Fruit fly (Drosophila melanogaster) whole organism, wandering third instar larva: ENCODE measurements around the gene eIF5B.

Experiments
- CrebA ChIP-seq: fragments of 200-800 bp; sonication (Bioruptor generic); optimal IDR thresholded peaks from 2 replicates; lab custom pipeline; 2016; ENCODE audit warnings: missing biosample characterization, mild to moderate bottlenecking, missing genetic modification characterization, borderline replicate concordance
- Hr78 ChIP-seq: fragments of >200 bp; optimal IDR thresholded peaks from 2 replicates; lab custom pipeline; 2017; ENCODE audit warnings: missing biosample characterization, missing genetic modification characterization
- Vsx2 ChIP-seq: fragments of 200-300, 225-300 bp; sonication (Bioruptor generic); optimal IDR thresholded peaks from 2 replicates; lab custom pipeline; 2018; ENCODE audit warnings: missing biosample characterization, missing genetic modification characterization; ENCODE audit not compliant: partially characterized antibody
- jim ChIP-seq: fragments of 175-275, 200-325 bp; sonication (Bioruptor generic); optimal IDR thresholded peaks from 2 replicates; lab custom pipeline; 2016; ENCODE audit warnings: missing biosample characterization, mild to moderate bottlenecking, missing genetic modification characterization
- pan ChIP-seq: fragments of >200 bp; optimal IDR thresholded peaks from 2 replicates; lab custom pipeline; 2017
- rgr ChIP-seq: fragments of 200-800 bp; sonication (Bioruptor generic); optimal IDR thresholded peaks from 3 replicates; lab custom pipeline; 2016; ENCODE audit warnings: missing biosample characterization, mild to moderate bottlenecking, missing genetic modification characterization
- usp ChIP-seq: fragments of >200 bp; optimal IDR thresholded peaks from 2 replicates; lab custom pipeline; 2017; ENCODE audit warnings: missing biosample characterization, missing genetic modification characterization

DNA sequence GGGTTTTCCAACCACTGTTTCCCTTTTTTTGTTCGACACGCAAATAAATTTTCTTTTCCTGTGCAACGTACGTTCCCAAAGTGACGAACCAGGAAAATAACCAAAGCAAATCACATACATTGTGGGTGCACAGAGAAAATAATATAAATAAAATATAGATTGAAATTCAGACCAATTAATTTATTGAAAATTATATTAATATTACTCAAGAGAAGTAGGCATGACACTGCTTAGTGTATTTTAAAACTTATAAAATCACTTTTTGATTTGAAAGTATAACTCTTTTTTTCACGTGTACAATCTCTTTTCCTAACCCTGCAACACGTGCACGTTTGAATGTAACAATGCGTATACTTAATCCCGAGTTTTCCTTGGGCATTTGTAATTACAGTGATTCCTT, 35.8 kb upstream of the eIF5B start:
- TF ChIP-seq Hr78 (GFP tag; lab: Kevin White, UChicago): no peak
- no peak for TF ChIP-seq jim (GFP tag; lab: Kevin White, UChicago)
- TF ChIP-seq Vsx2 (GFP tag; lab: Kevin White, UChicago): no peak
- TF ChIP-seq CrebA (GFP tag; lab: Kevin White, UChicago): no peak
- no peak for TF ChIP-seq pan (lab: Kevin White, UChicago)
- TF ChIP-seq usp: no peak
- no peak for TF ChIP-seq rgr (GFP tag; lab: Kevin White, UChicago)
